Worm (Caenorhabditis elegans) whole organism, L3 larva: ENCODE data around the gene dsh-2.

Source experiments
- R02D3.7 ChIP-seq: fragments of 150-350 bp; optimal IDR thresholded peaks from 2 replicates; lab custom pipeline; 2014; ENCODE audit warnings: missing biosample characterization, missing genetic modification characterization
- ZK546.5 ChIP-seq: sonication (generic microtip); optimal IDR thresholded peaks from 2 replicates; lab custom pipeline; 2017; ENCODE audit warnings: missing biosample characterization, missing genetic modification characterization
- ama-1 ChIP-seq: fragments of 150-350 bp; optimal IDR thresholded peaks from 2 replicates; lab custom pipeline; 2018
- ceh-28 ChIP-seq: fragments of 150-350 bp; optimal IDR thresholded peaks from 2 replicates; lab custom pipeline; 2014; ENCODE audit warnings: missing biosample characterization, missing genetic modification reagents, missing genetic modification characterization
- ceh-82 ChIP-seq: fragments of 150-350 bp; optimal IDR thresholded peaks from 2 replicates; lab custom pipeline; 2014; ENCODE audit warnings: missing biosample characterization, missing genetic modification characterization
- ceh-9 ChIP-seq: sonication (generic microtip); optimal IDR thresholded peaks from 2 replicates; lab custom pipeline; 2018; ENCODE audit warnings: missing biosample characterization, missing genetic modification characterization
- daf-12 ChIP-seq: fragments of 150-350 bp; optimal IDR thresholded peaks from 2 replicates; lab custom pipeline; 2014; ENCODE audit warnings: missing biosample characterization, missing genetic modification reagents, missing genetic modification characterization
- egl-5 ChIP-seq: fragments of 150-350 bp; optimal IDR thresholded peaks from 2 replicates; lab custom pipeline; 2017; ENCODE audit warnings: missing biosample characterization, missing genetic modification reagents, missing genetic modification characterization, inconsistent platforms
- elt-1 ChIP-seq: fragments of 150-350 bp; optimal IDR thresholded peaks from 2 replicates; lab custom pipeline; 2014; ENCODE audit warnings: missing biosample characterization, missing genetic modification characterization
- elt-2 ChIP-seq: sonication (generic microtip); optimal IDR thresholded peaks from 2 replicates; lab custom pipeline; 2016; ENCODE audit warnings: missing genetic modification reagents, mild to moderate bottlenecking, missing genetic modification characterization, missing compliant biosample characterization
- elt-3 ChIP-seq, 3 experiments: fragments of 150-350 bp in 1 of 3; sonication (generic microtip) in 2 of 3; optimal IDR thresholded peaks; 2 replicates in 2 of 3; 4 replicates in 1 of 3; lab custom pipeline; 2014 to 2017; ENCODE audit warnings: missing biosample characterization in 3 of 3, missing genetic modification characterization in 3 of 3
- fkh-10 ChIP-seq: sonication (generic microtip); optimal IDR thresholded peaks from 2 replicates; lab custom pipeline; 2017; ENCODE audit warnings: missing biosample characterization, missing genetic modification reagents, missing genetic modification characterization
- fkh-2 ChIP-seq: fragments of 150-350 bp; optimal IDR thresholded peaks from 2 replicates; lab custom pipeline; 2014; ENCODE audit warnings: missing biosample characterization, missing genetic modification reagents, missing genetic modification characterization
- fos-1 ChIP-seq: fragments of 150-350 bp; optimal IDR thresholded peaks from 2 replicates; lab custom pipeline; 2014; ENCODE audit warnings: missing biosample characterization, missing genetic modification characterization
- hmg-11 ChIP-seq: sonication (generic microtip); optimal IDR thresholded peaks from 2 replicates; lab custom pipeline; 2016; ENCODE audit warnings: missing genetic modification characterization, missing compliant biosample characterization
- lin-39 ChIP-seq: fragments of 150-350 bp; optimal IDR thresholded peaks from 2 replicates; lab custom pipeline; 2018; ENCODE audit warnings: missing biosample characterization, missing genetic modification reagents, missing genetic modification characterization
- lsy-12 ChIP-seq: sonication (generic microtip); optimal IDR thresholded peaks from 2 replicates; lab custom pipeline; 2016; ENCODE audit warnings: mild to moderate bottlenecking, missing genetic modification characterization, missing compliant biosample characterization
- mml-1 ChIP-seq: fragments of 150-350 bp; sonication (generic microtip); optimal IDR thresholded peaks from 3 replicates; lab custom pipeline; 2014; ENCODE audit warnings: missing biosample characterization, missing genetic modification characterization
- nfya-1 ChIP-seq: sonication (generic microtip); optimal IDR thresholded peaks from 2 replicates; lab custom pipeline; 2017; ENCODE audit warnings: missing genetic modification characterization, mild to moderate bottlenecking, missing compliant biosample characterization, antibody characterized with exemption, moderate library complexity; ENCODE audit not compliant: insufficient read depth
- nhr-12 ChIP-seq: fragments of 150-350 bp; optimal IDR thresholded peaks from 2 replicates; lab custom pipeline; 2014; ENCODE audit warnings: missing biosample characterization, missing genetic modification characterization
- nhr-23 ChIP-seq: fragments of 150-350 bp; optimal IDR thresholded peaks from 2 replicates; lab custom pipeline; 2014; ENCODE audit warnings: missing biosample characterization, missing genetic modification reagents, missing genetic modification characterization
- nhr-237 ChIP-seq: fragments of 150-350 bp; optimal IDR thresholded peaks from 2 replicates; lab custom pipeline; 2014; ENCODE audit warnings: missing biosample characterization, missing genetic modification characterization
- nhr-25 ChIP-seq: sonication (generic microtip); optimal IDR thresholded peaks from 2 replicates; lab custom pipeline; 2017; ENCODE audit warnings: missing biosample characterization, missing genetic modification characterization
- nhr-28 ChIP-seq: fragments of 150-350 bp; optimal IDR thresholded peaks from 2 replicates; lab custom pipeline; 2014; ENCODE audit warnings: missing biosample characterization, missing genetic modification characterization
- nhr-43 ChIP-seq: sonication (generic microtip); optimal IDR thresholded peaks from 2 replicates; lab custom pipeline; 2016; ENCODE audit warnings: mild to moderate bottlenecking, missing genetic modification characterization, missing compliant biosample characterization; ENCODE audit not compliant: poor library complexity, severe bottlenecking
- nhr-67 ChIP-seq: fragments of 150-350 bp; optimal IDR thresholded peaks from 2 replicates; lab custom pipeline; 2014; ENCODE audit warnings: missing biosample characterization, missing genetic modification characterization
- nhr-76 ChIP-seq: fragments of 150-350 bp; sonication (generic microtip); optimal IDR thresholded peaks from 5 replicates; lab custom pipeline; 2014; ENCODE audit warnings: missing biosample characterization, missing genetic modification characterization
- nhr-77 ChIP-seq: fragments of 150-350 bp; optimal IDR thresholded peaks from 2 replicates; lab custom pipeline; 2014; ENCODE audit warnings: missing biosample characterization, missing genetic modification characterization
- pha-4 ChIP-seq: fragments of 150-350 bp; optimal IDR thresholded peaks from 2 replicates; lab custom pipeline; 2014; ENCODE audit warnings: missing biosample characterization, missing genetic modification reagents, missing genetic modification characterization
- pqm-1 ChIP-seq: fragments of 150-350 bp; optimal IDR thresholded peaks from 2 replicates; lab custom pipeline; 2017; ENCODE audit warnings: missing biosample characterization, missing genetic modification characterization, inconsistent platforms
- skn-1 ChIP-seq: fragments of 150-350 bp; optimal IDR thresholded peaks from 2 replicates; lab custom pipeline; 2014; ENCODE audit warnings: missing biosample characterization, missing genetic modification characterization
- snpc-4 ChIP-seq: fragments of 150-350 bp; optimal IDR thresholded peaks from 2 replicates; lab custom pipeline; 2014; ENCODE audit warnings: missing biosample characterization, missing genetic modification characterization
- unc-39 ChIP-seq: sonication (generic microtip); optimal IDR thresholded peaks from 4 replicates; lab custom pipeline; 2017; ENCODE audit warnings: missing biosample characterization, missing genetic modification characterization
- unc-62 ChIP-seq: fragments of 150-350 bp; sonication (generic microtip); optimal IDR thresholded peaks from 4 replicates; lab custom pipeline; 2014; ENCODE audit warnings: missing biosample characterization, missing genetic modification reagents, missing genetic modification characterization
- ztf-11 ChIP-seq: fragments of 150-350 bp; optimal IDR thresholded peaks from 2 replicates; lab custom pipeline; 2014; ENCODE audit warnings: missing biosample characterization, missing genetic modification characterization
- ztf-4 ChIP-seq: fragments of 150-350 bp; optimal IDR thresholded peaks from 2 replicates; lab custom pipeline; 2014; ENCODE audit warnings: missing biosample characterization, missing genetic modification characterization

The dsh-2 gene

DNA sequence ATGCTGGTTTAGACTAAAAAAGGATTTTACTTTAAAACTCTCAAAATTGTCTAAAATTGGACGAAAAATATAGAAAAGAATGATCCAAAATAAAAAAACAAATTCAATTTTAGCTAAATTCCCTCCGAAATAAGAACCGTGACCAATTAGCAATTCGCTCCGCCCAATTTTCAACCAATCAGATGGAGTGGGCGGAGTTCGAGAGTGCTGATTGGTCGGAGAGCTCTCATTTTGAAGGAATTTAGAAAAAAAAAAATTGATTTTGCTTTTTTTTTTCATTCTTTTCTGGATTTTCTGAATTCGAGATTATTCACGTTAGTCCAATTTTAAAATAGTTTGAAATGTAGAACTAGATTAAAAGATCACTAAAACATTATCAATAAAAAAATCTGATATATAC is 18.1 kb upstream of the dsh-2 start:
- TF ChIP-seq nfya-1 (tag; lab: Kevin White, UChicago) (peak; percentile 86), nhr-28 (tag; lab: Kevin White, UChicago) (no peak)

DNA sequence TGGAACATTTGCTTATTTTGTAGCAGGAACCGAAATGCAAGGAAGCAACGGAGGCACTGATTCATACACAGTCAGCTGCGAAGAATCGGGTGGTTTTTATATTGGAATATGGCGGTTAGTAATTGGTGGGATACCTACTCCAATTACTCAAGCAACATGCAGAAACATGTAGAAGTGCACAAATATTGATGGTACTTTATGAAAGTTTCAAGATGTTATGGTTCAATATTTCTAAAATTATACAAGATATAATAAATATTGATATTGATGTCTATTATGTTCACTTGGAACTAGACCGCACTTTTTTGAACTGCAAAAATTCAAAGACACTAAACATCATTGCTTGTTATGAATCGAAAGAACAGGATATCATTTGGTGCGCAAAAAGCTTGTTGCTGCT is 13.0 kb upstream of the dsh-2 start, which contains the start of gene C04G6.13:
Gene C04G6.13 (plus strand): TSS at position 301 of the 400 bp plus-strand sequence.
- TF ChIP-seq elt-2 (tag; lab: Kevin White, UChicago), result no peak
- TF ChIP-seq nhr-76, result no peak
- TF ChIP-seq lin-39 (tag; lab: Kevin White, UChicago), result no peak
- no peak for TF ChIP-seq fos-1

DNA sequence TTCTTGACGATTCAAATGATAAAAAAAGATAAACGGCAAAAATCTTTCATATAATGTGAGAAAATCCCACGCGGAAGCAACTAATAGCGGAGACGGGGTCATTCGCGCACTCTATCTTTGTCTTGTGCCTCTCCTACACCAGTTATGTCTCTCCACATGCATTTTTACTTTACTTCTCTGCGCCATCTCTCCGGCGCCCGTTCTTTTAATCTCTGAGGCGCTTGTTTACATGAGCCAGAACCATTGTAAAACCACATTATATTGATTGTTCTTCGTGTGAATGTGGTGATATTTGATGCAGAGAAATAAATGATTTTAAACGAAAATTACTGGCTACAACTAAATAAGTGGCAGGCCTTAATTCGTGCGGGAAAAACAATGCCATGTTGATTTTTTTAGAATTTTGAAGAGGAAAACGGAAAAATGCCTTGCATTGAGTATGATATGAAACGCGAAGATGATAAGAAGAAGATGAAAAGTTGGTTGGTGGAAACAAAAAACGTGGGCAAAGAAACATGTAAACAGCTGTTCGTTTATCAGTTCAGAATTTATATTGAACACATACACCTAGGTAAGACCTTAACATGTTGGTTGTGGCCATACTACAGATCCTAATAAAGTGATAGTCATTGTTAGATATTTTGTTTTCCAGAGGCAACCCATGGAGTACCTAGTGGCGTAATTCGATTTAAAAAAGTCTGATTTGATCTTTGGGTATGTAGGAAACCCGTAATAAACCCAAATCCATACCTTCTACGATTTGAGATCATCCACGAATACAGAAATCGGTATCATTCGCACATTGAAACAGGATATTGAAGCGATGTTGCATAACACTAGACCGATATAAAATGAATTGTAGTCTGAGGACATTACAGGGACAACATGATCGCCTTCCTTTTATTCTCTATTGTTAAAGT is 11.6 kb upstream of the dsh-2 start, which contains the start of gene C04G6.2:
Gene C04G6.2 (plus strand): TSS at position 870 of the 920 bp plus-strand sequence.
- TF ChIP-seq pqm-1 (tag; lab: Kevin White, UChicago), result peak; percentile 59
- no peak for TF ChIP-seq nhr-28 (tag; lab: Kevin White, UChicago)
- TF ChIP-seq pha-4 (tag; lab: Kevin White, UChicago), result peak; percentile 98
- no peak for TF ChIP-seq ztf-11 (tag; lab: Kevin White, UChicago)
- TF ChIP-seq elt-2 (tag; lab: Kevin White, UChicago), result peak; percentile 95
- no peak for TF ChIP-seq elt-3 (tag; optimal IDR thresholded peaks at IDR 0.05; lab: Kevin White, UChicago)
- no peak for TF ChIP-seq ZK546.5 (tag; lab: Kevin White, UChicago)
- no peak for TF ChIP-seq elt-1 (tag; lab: Kevin White, UChicago)
- TF ChIP-seq nhr-67 (tag; lab: Kevin White, UChicago), result no peak
- TF ChIP-seq nhr-237 (tag; lab: Kevin White, UChicago), result no peak
- peak; percentile 77 for TF ChIP-seq nfya-1 (tag; lab: Kevin White, UChicago)
- TF ChIP-seq nhr-77 (tag; lab: Kevin White, UChicago), result no peak
- TF ChIP-seq nhr-43 (tag; lab: Kevin White, UChicago), result peak; percentile 51
- peak; percentile 97 for TF ChIP-seq fkh-2 (tag; lab: Kevin White, UChicago)
- TF ChIP-seq snpc-4 (tag; lab: Kevin White, UChicago), result peak; percentile 73
- no peak for TF ChIP-seq ama-1 (lab: Kevin White, UChicago)
- peak; percentile 72 for TF ChIP-seq hmg-11 (tag; lab: Kevin White, UChicago)
- TF ChIP-seq nhr-12 (tag; lab: Kevin White, UChicago), result no peak
- TF ChIP-seq mml-1 (tag; lab: Kevin White, UChicago), result no peak
- TF ChIP-seq ceh-28 (tag; lab: Kevin White, UChicago), result peak; percentile 39
- TF ChIP-seq ceh-9, result no peak
- no peak for TF ChIP-seq ztf-4 (tag; lab: Kevin White, UChicago)
- TF ChIP-seq R02D3.7 (tag; lab: Kevin White, UChicago), result no peak
- no peak for TF ChIP-seq unc-62 (GFP tag; lab: Kevin White, UChicago)
- no peak for TF ChIP-seq unc-39 (tag; lab: Kevin White, UChicago)
- TF ChIP-seq egl-5 (tag; lab: Kevin White, UChicago), result peak; percentile 87
- no peak for TF ChIP-seq fkh-10 (GFP tag; lab: Kevin White, UChicago)
- TF ChIP-seq lin-39 (tag; lab: Kevin White, UChicago), result peak; percentile 61
- peak; percentile 72 for TF ChIP-seq nhr-23 (tag; lab: Kevin White, UChicago)
- no peak for TF ChIP-seq daf-12
- no peak for TF ChIP-seq lsy-12 (tag; lab: Kevin White, UChicago)
- peak; percentile 52 for TF ChIP-seq nhr-25 (tag; lab: Kevin White, UChicago)
- TF ChIP-seq skn-1 (tag; lab: Kevin White, UChicago), result no peak
- no peak for TF ChIP-seq ceh-82 (tag; lab: Kevin White, UChicago)
- TF ChIP-seq, all 47 proteins: peak for 13
